Worm (Caenorhabditis elegans): Measurements from ENCODE around the gene B0361.4.

DNA sequence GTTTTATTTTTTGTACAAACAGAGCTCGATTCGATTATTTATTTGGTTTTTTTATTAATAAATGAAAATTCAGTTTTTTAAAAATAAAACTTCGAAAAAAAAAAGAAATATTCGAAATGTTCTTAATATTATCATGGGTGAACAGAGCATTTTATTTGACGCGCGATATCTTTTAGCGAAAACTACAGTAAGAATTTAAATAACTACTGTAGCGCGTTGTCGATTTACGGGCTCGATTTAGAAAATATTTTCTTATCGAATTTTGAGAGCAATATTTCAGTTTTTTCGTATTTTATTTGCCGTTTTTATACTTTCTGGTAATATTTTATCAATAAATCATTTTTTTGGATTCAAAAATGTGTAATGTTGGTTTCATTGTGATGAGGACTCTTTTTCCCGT is 37.7 kb upstream of the B0361.4 start:
- TF ChIP-seq ama-1 (optimal IDR thresholded peaks at IDR 0.05), result no peak
- TF ChIP-seq F13C5.2 (tag; optimal IDR thresholded peaks at IDR 0.05), result no peak
- TF ChIP-seq aly-1 (tag; optimal IDR thresholded peaks at IDR 0.05), result no peak
- TF ChIP-seq tbx-37 (GFP tag; conservative IDR thresholded peaks at IDR 0.05), result no peak
- TF ChIP-seq ets-7 (tag; optimal IDR thresholded peaks at IDR 0.05), result no peak
